Fruit fly (Drosophila melanogaster): Measurements from ENCODE around the gene CG5928.

CG5928 gene

dm6 chrX:6024638-6025037 lies 43.1 kb upstream of the CG5928 start (continued):
- TF ChIP-seq salr (GFP tag; optimal IDR thresholded peaks at IDR 0.05), result peak; percentile 6 to 39
- TF ChIP-seq esn (GFP tag; optimal IDR thresholded peaks at IDR 0.05), result peak; percentile 74
- TF ChIP-seq Met (GFP tag; optimal IDR thresholded peaks at IDR 0.05), result peak; percentile 80
- peak; percentile 57; the same call in 2 of the 3 replicates for TF ChIP-seq CG6163 (GFP tag; IDR thresholded peaks at IDR 0.05)
- peak; percentile 78 for TF ChIP-seq Hr39 (GFP tag; optimal IDR thresholded peaks at IDR 0.05)
- no peak for TF ChIP-seq CG32006 (GFP tag; optimal IDR thresholded peaks at IDR 0.05)
- no peak for TF ChIP-seq fkh (GFP tag; optimal IDR thresholded peaks at IDR 0.05)
- TF ChIP-seq Gug (GFP tag; IDR thresholded peaks at IDR 0.05), result no peak
- peak; percentile 65 for TF ChIP-seq CG3032 (tag; optimal IDR thresholded peaks at IDR 0.05)
- peak; percentile 72 for TF ChIP-seq Smox (GFP tag; optimal IDR thresholded peaks at IDR 0.05)
- TF ChIP-seq Eip75B (GFP tag; optimal IDR thresholded peaks at IDR 0.05), result peak; percentile 44
- TF ChIP-seq CG6808 (GFP tag; optimal IDR thresholded peaks at IDR 0.05), result peak; percentile 27
- TF ChIP-seq Sox14 (GFP tag; optimal IDR thresholded peaks at IDR 0.05), result peak; percentile 35
- peak; percentile 59 for TF ChIP-seq CG1621 (tag; optimal IDR thresholded peaks at IDR 0.05)

dm6 chrX:6027846-6028245 lies 39.9 kb upstream of the CG5928 start:
- TF ChIP-seq Lpt (GFP tag; optimal IDR thresholded peaks at IDR 0.05), result peak; percentile 7
- TF ChIP-seq CG7368 (GFP tag; optimal IDR thresholded peaks at IDR 0.05), result peak; percentile 29
- no peak for TF ChIP-seq Sox15 (GFP tag; optimal IDR thresholded peaks at IDR 0.05)
- TF ChIP-seq Ets21C (GFP tag; optimal IDR thresholded peaks at IDR 0.05), result no peak
- TF ChIP-seq topi (GFP tag; optimal IDR thresholded peaks at IDR 0.05), result peak; percentile 35
- peak in 1 of 2 experiments; percentile 31 for TF ChIP-seq salr (GFP tag; optimal IDR thresholded peaks at IDR 0.05)
- peak; percentile 29 for TF ChIP-seq CG11762 (GFP tag; optimal IDR thresholded peaks at IDR 0.05; ENCODE audit: insufficient read depth)
- TF ChIP-seq fd85E (GFP tag; optimal IDR thresholded peaks at IDR 0.05), result no peak
- peak; percentile 82 for TF ChIP-seq CG6163 (GFP tag; IDR thresholded peaks at IDR 0.05)
- peak; percentile 81 for TF ChIP-seq CG15336 (GFP tag; IDR thresholded peaks at IDR 0.05)
- peak; percentile 12 for TF ChIP-seq CG16779 (tag; optimal IDR thresholded peaks at IDR 0.05)
- peak; percentile 54 for TF ChIP-seq Hr4 (GFP tag; optimal IDR thresholded peaks at IDR 0.05)
- peak; percentile 87 for TF ChIP-seq Eip78C (GFP tag)
- peak; percentile 47 for TF ChIP-seq esn (GFP tag; optimal IDR thresholded peaks at IDR 0.05)
- TF ChIP-seq CG1621 (tag; optimal IDR thresholded peaks at IDR 0.05), result peak; percentile 43
- peak; percentile 37 for TF ChIP-seq OdsH (GFP tag; optimal IDR thresholded peaks at IDR 0.05)
- no peak for TF ChIP-seq vri (GFP tag; optimal IDR thresholded peaks at IDR 0.05)
- peak; percentile 60 for TF ChIP-seq Met (GFP tag; optimal IDR thresholded peaks at IDR 0.05)
- peak; percentile 73 for TF ChIP-seq dsx (GFP tag; optimal IDR thresholded peaks at IDR 0.05; ENCODE audit: poor library complexity, severe bottlenecking)
- TF ChIP-seq net (GFP tag; optimal IDR thresholded peaks at IDR 0.05), result peak; percentile 38
- TF ChIP-seq CG8319 (GFP tag; optimal IDR thresholded peaks at IDR 0.05), result peak; percentile 3
- TF ChIP-seq CG6276 (GFP tag; optimal IDR thresholded peaks at IDR 0.05), result no peak
- TF ChIP-seq eg (GFP tag; IDR thresholded peaks at IDR 0.05), result peak; percentile 70
- TF ChIP-seq CG6854 (GFP tag; optimal IDR thresholded peaks at IDR 0.05), result peak; percentile 1
- TF ChIP-seq Sox14 (GFP tag; optimal IDR thresholded peaks at IDR 0.05), result peak; percentile 49
- TF ChIP-seq Sox102F (GFP tag; optimal IDR thresholded peaks at IDR 0.05), result peak; percentile 25
- TF ChIP-seq achi (GFP tag; optimal IDR thresholded peaks at IDR 0.05), result peak; percentile 67
- TF ChIP-seq CG8632 (GFP tag; optimal IDR thresholded peaks at IDR 0.05), result peak; percentile 24
- peak; percentile 34 for TF ChIP-seq cyc (GFP tag; optimal IDR thresholded peaks at IDR 0.05)
- TF ChIP-seq CG11294 (GFP tag; IDR thresholded peaks at IDR 0.05), result peak; percentile 55
- peak; percentile 40 for TF ChIP-seq CG34406 (GFP tag; optimal IDR thresholded peaks at IDR 0.05)
- no peak for TF ChIP-seq fkh (GFP tag; optimal IDR thresholded peaks at IDR 0.05)
- peak; percentile 21 for TF ChIP-seq CG9139 (GFP tag; optimal IDR thresholded peaks at IDR 0.05)
- peak; percentile 61 for TF ChIP-seq svp (GFP tag)
- TF ChIP-seq Ets96B (tag; optimal IDR thresholded peaks at IDR 0.05), result peak; percentile 70
- peak; percentile 47 for TF ChIP-seq spab (GFP tag; optimal IDR thresholded peaks at IDR 0.05)
- TF ChIP-seq CG3919 (GFP tag; optimal IDR thresholded peaks at IDR 0.05), result peak; percentile 60
- no peak for TF ChIP-seq CG4318 (GFP tag; optimal IDR thresholded peaks at IDR 0.05)
- TF ChIP-seq CG32006 (GFP tag; optimal IDR thresholded peaks at IDR 0.05), result peak; percentile 38
- TF ChIP-seq Hr39 (GFP tag; optimal IDR thresholded peaks at IDR 0.05), result peak; percentile 14
- TF ChIP-seq Hr38 (GFP tag; optimal IDR thresholded peaks at IDR 0.05), result no peak
- TF ChIP-seq CG8119 (GFP tag; IDR thresholded peaks at IDR 0.05), result peak; percentile 83
- TF ChIP-seq Eip75B (GFP tag; optimal IDR thresholded peaks at IDR 0.05), result peak; percentile 64
- TF ChIP-seq CG11902 (GFP tag; optimal IDR thresholded peaks at IDR 0.05), result peak; percentile 5
- no peak for TF ChIP-seq CG31627 (GFP tag; optimal IDR thresholded peaks at IDR 0.05)

All from whole organism, prepupa.